Worm (Caenorhabditis elegans) whole organism, L4 larva: ENCODE results near the gene sru-25.

Source experiments
- F26F4.8 ChIP-seq: fragments of 200-800 bp; sonication (Bioruptor generic); conservative IDR thresholded peaks from 2 replicates; pipeline ENCODE4 v1.3.6; 2022; ENCODE audit warnings: missing genetic modification characterization, missing compliant biosample characterization
- F37D6.2 ChIP-seq: sonication (generic microtip); optimal IDR thresholded peaks from 2 replicates; lab custom pipeline; 2016; ENCODE audit warnings: mild to moderate bottlenecking, missing genetic modification characterization, missing compliant biosample characterization
- F49E8.2 ChIP-seq: sonication (generic microtip); optimal IDR thresholded peaks from 2 replicates; lab custom pipeline; 2016; ENCODE audit warnings: missing compliant biosample characterization, mild to moderate bottlenecking, missing genetic modification characterization, borderline replicate concordance
- T26A8.4 ChIP-seq: fragments of 200-800 bp; sonication (Bioruptor generic); IDR thresholded peaks from 2 replicates; pipeline ENCODE4 v1.3.6; 2022; ENCODE audit warnings: missing genetic modification characterization, missing compliant biosample characterization
- Y48G9A.11 ChIP-seq: fragments of 200-800 bp; sonication (Bioruptor generic); IDR thresholded peaks from 2 replicates; pipeline ENCODE4 v1.3.6; 2022; ENCODE audit warnings: missing genetic modification reagents, missing genetic modification characterization, missing compliant biosample characterization
- Y75B8A.6 ChIP-seq: fragments of 200-800 bp; sonication (Bioruptor generic); IDR thresholded peaks from 2 replicates; pipeline ENCODE4 v1.3.6; 2022; ENCODE audit warnings: missing genetic modification reagents, missing genetic modification characterization, missing compliant biosample characterization
- ZK546.5 ChIP-seq, 2 experiments: sonication (generic microtip); optimal IDR thresholded peaks; 2 replicates each; lab custom pipeline; 2017; ENCODE audit warnings: missing biosample characterization in 2 of 2, missing genetic modification characterization in 2 of 2
- attf-4 ChIP-seq: sonication (generic microtip); optimal IDR thresholded peaks from 3 replicates; lab custom pipeline; 2017; ENCODE audit warnings: missing biosample characterization, missing genetic modification characterization
- ceh-28 ChIP-seq: fragments of 150-350 bp; optimal IDR thresholded peaks from 2 replicates; lab custom pipeline; 2014; ENCODE audit warnings: missing biosample characterization, missing genetic modification reagents, missing genetic modification characterization
- ces-1 ChIP-seq: fragments of 150-350 bp; sonication (generic microtip); optimal IDR thresholded peaks from 4 replicates; lab custom pipeline; 2014; ENCODE audit warnings: missing biosample characterization, missing genetic modification reagents, missing genetic modification characterization
- cey-2 ChIP-seq: sonication (generic microtip); optimal IDR thresholded peaks from 3 replicates; lab custom pipeline; 2017; ENCODE audit warnings: missing genetic modification characterization, mild to moderate bottlenecking, missing compliant biosample characterization, antibody characterized with exemption, borderline replicate concordance; ENCODE audit not compliant: insufficient read depth
- ctbp-1 ChIP-seq: fragments of 200-800 bp; sonication (Bioruptor generic); IDR thresholded peaks from 2 replicates; pipeline ENCODE4 v1.3.6; 2022; ENCODE audit warnings: missing genetic modification reagents, missing genetic modification characterization, missing compliant biosample characterization
- daf-12 ChIP-seq: fragments of 150-350 bp; optimal IDR thresholded peaks from 2 replicates; lab custom pipeline; 2014; ENCODE audit warnings: missing biosample characterization, missing genetic modification reagents, missing genetic modification characterization
- daf-16 ChIP-seq, 3 experiments: sonication (generic microtip); optimal IDR thresholded peaks; 2 replicates each; lab custom pipeline; 2016 to 2017; ENCODE audit warnings: missing genetic modification characterization in 3 of 3, missing genetic modification reagents in 3 of 3, mild to moderate bottlenecking in 2 of 3, missing compliant biosample characterization in 2 of 3, missing biosample characterization in 1 of 3, moderate library complexity in 1 of 3
- dmd-6 ChIP-seq: fragments of 200-800 bp; sonication (Bioruptor generic); IDR thresholded peaks from 2 replicates; pipeline ENCODE4 v1.3.6; 2022; ENCODE audit warnings: missing genetic modification reagents, missing genetic modification characterization, missing compliant biosample characterization
- dmd-8 ChIP-seq: fragments of 200-800 bp; sonication (Bioruptor generic); IDR thresholded peaks from 2 replicates; pipeline ENCODE4 v1.3.6; 2022; ENCODE audit warnings: missing genetic modification characterization, missing compliant biosample characterization
- dmd-9 ChIP-seq: fragments of 200-800 bp; sonication (Bioruptor generic); IDR thresholded peaks from 2 replicates; pipeline ENCODE4 v1.3.6; 2022; ENCODE audit warnings: missing genetic modification reagents, missing genetic modification characterization, missing compliant biosample characterization
- duxl-1 ChIP-seq: sonication (generic microtip); optimal IDR thresholded peaks from 2 replicates; lab custom pipeline; 2016; ENCODE audit warnings: mild to moderate bottlenecking, missing genetic modification characterization, moderate library complexity, missing compliant biosample characterization; ENCODE audit not compliant: poor library complexity
- fkh-10 ChIP-seq: fragments of 150-350 bp; optimal IDR thresholded peaks from 2 replicates; lab custom pipeline; 2014; ENCODE audit warnings: missing biosample characterization, missing genetic modification reagents, missing genetic modification characterization
- lin-38 ChIP-seq: fragments of 200-800 bp; sonication (Bioruptor generic); IDR thresholded peaks from 2 replicates; pipeline ENCODE4 v1.3.6; 2022; ENCODE audit warnings: missing genetic modification reagents, missing genetic modification characterization, missing compliant biosample characterization
- madf-9 ChIP-seq: fragments of 200-800 bp; sonication (Bioruptor generic); conservative IDR thresholded peaks from 2 replicates; pipeline ENCODE4 v1.3.6; 2022; ENCODE audit warnings: missing genetic modification reagents, missing genetic modification characterization, missing compliant biosample characterization
- mdl-1 ChIP-seq, 2 experiments: fragments of 150-350 bp in 1 of 2; sonication (generic microtip) in 1 of 2; optimal IDR thresholded peaks; 2 replicates each; lab custom pipeline; 2014 to 2017; ENCODE audit warnings: missing biosample characterization in 2 of 2, missing genetic modification characterization in 2 of 2
- mxl-2 ChIP-seq: fragments of 200-800 bp; sonication (Bioruptor generic); conservative IDR thresholded peaks from 2 replicates; pipeline ENCODE4 v1.3.6; 2022; ENCODE audit warnings: missing genetic modification reagents, missing genetic modification characterization, missing compliant biosample characterization
- mxl-3 ChIP-seq: fragments of 200-800 bp; sonication (Bioruptor generic); optimal IDR thresholded peaks from 2 replicates; lab custom pipeline; 2018; ENCODE audit warnings: mild to moderate bottlenecking, missing genetic modification characterization, missing compliant biosample characterization
- nhr-28 ChIP-seq: fragments of 150-350 bp; optimal IDR thresholded peaks from 2 replicates; lab custom pipeline; 2014; ENCODE audit warnings: missing biosample characterization, missing genetic modification characterization
- nhr-41 ChIP-seq: fragments of 200-800 bp; sonication (Bioruptor generic); IDR thresholded peaks from 2 replicates; pipeline ENCODE4 v1.3.6; 2022; ENCODE audit warnings: missing genetic modification reagents, missing genetic modification characterization, missing compliant biosample characterization
- nhr-42 ChIP-seq: fragments of 200-800 bp; sonication (Bioruptor generic); IDR thresholded peaks from 2 replicates; pipeline ENCODE4 v1.3.6; 2022; ENCODE audit warnings: missing genetic modification characterization, missing compliant biosample characterization
- nhr-6 ChIP-seq: fragments of 150-350 bp; optimal IDR thresholded peaks from 2 replicates; lab custom pipeline; 2014; ENCODE audit warnings: missing biosample characterization, missing genetic modification characterization
- nhr-77 ChIP-seq: fragments of 150-350 bp; optimal IDR thresholded peaks from 2 replicates; lab custom pipeline; 2014; ENCODE audit warnings: missing biosample characterization, missing genetic modification characterization
- pqm-1 ChIP-seq: sonication (generic microtip); optimal IDR thresholded peaks from 2 replicates; lab custom pipeline; 2017; ENCODE audit warnings: missing biosample characterization, missing genetic modification characterization
- rbr-2 ChIP-seq: sonication (generic microtip); optimal IDR thresholded peaks from 2 replicates; lab custom pipeline; 2016; ENCODE audit warnings: missing genotype, missing genetic modification characterization, missing compliant biosample characterization
- saeg-2 ChIP-seq: fragments of 200-800 bp; sonication (Bioruptor generic); IDR thresholded peaks from 2 replicates; pipeline ENCODE4 v1.3.6; 2022; ENCODE audit warnings: missing genetic modification reagents, missing genetic modification characterization, missing compliant biosample characterization
- snpc-1.2 ChIP-seq: fragments of 200-800 bp; sonication (Bioruptor generic); IDR thresholded peaks from 2 replicates; pipeline ENCODE4 v1.3.6; 2022; ENCODE audit warnings: missing genetic modification reagents, missing genetic modification characterization, missing compliant biosample characterization
- snpc-4 ChIP-seq: fragments of 150-350 bp; optimal IDR thresholded peaks from 2 replicates; lab custom pipeline; 2014; ENCODE audit warnings: missing biosample characterization, missing genetic modification characterization
- spr-1 ChIP-seq: sonication (generic microtip); optimal IDR thresholded peaks from 2 replicates; lab custom pipeline; 2016; ENCODE audit warnings: mild to moderate bottlenecking, missing genetic modification characterization, missing compliant biosample characterization
- unc-39 ChIP-seq: sonication (generic microtip); optimal IDR thresholded peaks from 2 replicates; lab custom pipeline; 2017; ENCODE audit warnings: missing biosample characterization, missing genetic modification characterization
- zip-2 ChIP-seq: fragments of 150-350 bp; optimal IDR thresholded peaks from 2 replicates; lab custom pipeline; 2014; ENCODE audit warnings: missing biosample characterization, missing genetic modification characterization
- ztf-11 ChIP-seq: fragments of 150-350 bp; optimal IDR thresholded peaks from 2 replicates; lab custom pipeline; 2014; ENCODE audit warnings: missing biosample characterization, missing genetic modification characterization

The sru-25 gene

DNA sequence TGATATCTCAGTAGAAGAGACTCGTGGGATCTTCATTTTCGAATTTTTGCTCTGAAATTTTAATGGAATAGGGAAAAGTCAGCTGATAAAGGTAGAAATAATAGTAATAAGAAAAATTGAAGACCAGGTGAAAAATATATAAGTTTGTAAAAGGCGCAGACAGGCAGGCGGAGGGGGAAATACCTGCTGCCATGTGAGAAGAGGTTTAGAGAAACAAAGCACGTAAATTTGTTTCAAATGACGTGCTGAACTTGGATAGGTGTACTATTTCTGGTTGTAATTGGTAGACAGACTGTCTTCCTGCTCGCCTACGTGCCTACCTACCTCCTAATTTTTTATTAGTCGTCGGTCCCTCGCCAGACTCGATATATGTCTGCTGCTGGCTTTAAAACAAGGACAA is 6.7 kb downstream of the sru-25 start, which contains the start of gene nhr-180 (continued):
- TF ChIP-seq nhr-77 (tag; lab: Kevin White, UChicago), result peak; percentile 6
- peak; percentile 37 to 74 for TF ChIP-seq mdl-1 (tag; optimal IDR thresholded peaks at IDR 0.05; lab: Kevin White, UChicago)
- no peak for TF ChIP-seq pqm-1 (tag; lab: Kevin White, UChicago)
- peak; percentile 33 for TF ChIP-seq mxl-3 (GFP tag; lab: Kevin White, UChicago)
- no peak for TF ChIP-seq madf-9 (GFP tag; lab: Robert Waterston, UW)
- TF ChIP-seq ceh-28 (tag; lab: Kevin White, UChicago), result no peak
- TF ChIP-seq ctbp-1, result no peak
- no peak for TF ChIP-seq ces-1 (GFP tag; lab: Kevin White, UChicago)
- TF ChIP-seq Y75B8A.6 (GFP tag; lab: Robert Waterston, UW), result no peak
- peak; percentile 61; the same call in 1 of the 2 replicates for TF ChIP-seq dmd-6 (GFP tag; lab: Robert Waterston, UW)
- TF ChIP-seq nhr-6 (tag; lab: Kevin White, UChicago), result no peak
- no peak for TF ChIP-seq snpc-4
- no peak for TF ChIP-seq attf-4 (tag; lab: Kevin White, UChicago)
- no peak for TF ChIP-seq F37D6.2 (tag; lab: Kevin White, UChicago)
- TF ChIP-seq saeg-2 (GFP tag; lab: Robert Waterston, UW), result no peak
- no peak for TF ChIP-seq F26F4.8 (GFP tag; lab: Robert Waterston, UW)
- no peak for TF ChIP-seq ZK546.5 (tag; optimal IDR thresholded peaks at IDR 0.05; lab: Kevin White, UChicago)
- TF ChIP-seq Y48G9A.11 (GFP tag; lab: Robert Waterston, UW), result no peak

ce11 chrV:664337-664847 is 9.7 kb downstream of the sru-25 start, which contains the start of the genes F31F4.11 and srh-266:
Gene F31F4.11, minus strand, starts transcription at chrV:664437.
Gene srh-266, plus strand, starts transcription at chrV:664797.
- TF ChIP-seq snpc-1.2 (no peak), nhr-41 (GFP tag; lab: Robert Waterston, UW) (no peak), ztf-11 (tag; lab: Kevin White, UChicago) (no peak), Y48G9A.11 (GFP tag; lab: Robert Waterston, UW) (no peak), rbr-2 (tag; lab: Kevin White, UChicago) (no peak), F49E8.2 (tag; lab: Kevin White, UChicago) (no peak)

DNA sequence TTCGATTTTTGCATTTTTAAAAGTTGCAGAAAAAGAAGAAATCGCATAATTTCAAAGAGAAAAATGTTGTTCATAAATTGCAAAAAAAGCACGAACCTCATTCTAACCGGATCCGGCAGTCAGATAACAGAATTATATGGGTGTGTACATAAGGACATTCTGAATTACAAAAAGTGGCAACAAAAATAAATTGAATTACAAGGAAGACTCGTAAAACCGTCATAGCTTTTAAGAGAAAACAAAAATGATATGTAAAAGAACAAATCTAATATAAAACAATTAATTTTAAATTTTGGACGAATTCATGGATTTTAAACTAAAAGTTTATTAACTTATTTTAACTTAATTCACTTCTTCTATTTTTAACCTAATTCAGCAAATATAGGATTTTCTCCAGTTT is 13.9 kb downstream of the sru-25 start, which contains the start of gene F31F4.17:
Gene F31F4.17 (minus strand): TSS at position 101 of the 400 bp plus-strand sequence.
- TF ChIP-seq fkh-10 (GFP tag; lab: Kevin White, UChicago), result no peak
- no peak for TF ChIP-seq daf-16 (GFP tag; optimal IDR thresholded peaks at IDR 0.05; lab: Kevin White, UChicago)
- TF ChIP-seq daf-16 (tag; optimal IDR thresholded peaks at IDR 0.05; lab: Kevin White, UChicago), result no peak
- no peak for TF ChIP-seq mxl-2
- TF ChIP-seq saeg-2 (GFP tag; lab: Robert Waterston, UW), result no peak
- no peak for TF ChIP-seq duxl-1 (tag; lab: Kevin White, UChicago)
- TF ChIP-seq zip-2 (tag; lab: Kevin White, UChicago), result no peak
- TF ChIP-seq cey-2 (tag; lab: Kevin White, UChicago), result no peak
- no peak for TF ChIP-seq spr-1 (tag; lab: Kevin White, UChicago)
- TF ChIP-seq T26A8.4 (GFP tag; lab: Robert Waterston, UW), result no peak
- no peak for TF ChIP-seq nhr-28 (tag; lab: Kevin White, UChicago)
- TF ChIP-seq unc-39 (tag; lab: Kevin White, UChicago), result no peak
- TF ChIP-seq nhr-42, result no peak
- TF ChIP-seq daf-12, result no peak
- TF ChIP-seq lin-38, result no peak
- no peak for TF ChIP-seq ctbp-1
- TF ChIP-seq dmd-8, result no peak
- no peak for TF ChIP-seq dmd-9
